Worm (Caenorhabditis elegans) whole organism, L2 larva: ENCODE data around the gene ccch-5.
A peak's percentile ranks its signal among the peaks of the same experiment; 100 is the strongest.

Experiments used
- C34F6.9 ChIP-seq: fragments of 150-350 bp; optimal IDR thresholded peaks from 2 replicates; lab custom pipeline; 2014; ENCODE audit warnings: missing biosample characterization, missing genetic modification characterization
- F13H6.1 ChIP-seq: sonication (generic microtip); optimal IDR thresholded peaks from 2 replicates; lab custom pipeline; 2016; ENCODE audit warnings: missing genetic modification characterization, missing compliant biosample characterization
- R02D3.7 ChIP-seq: fragments of 150-350 bp; optimal IDR thresholded peaks from 2 replicates; lab custom pipeline; 2014; ENCODE audit warnings: missing biosample characterization, missing genetic modification characterization
- Y55F3AM.14 ChIP-seq: fragments of 200-800 bp; sonication (Bioruptor generic); optimal IDR thresholded peaks from 2 replicates; lab custom pipeline; 2018; ENCODE audit warnings: mild to moderate bottlenecking, missing genetic modification characterization, missing compliant biosample characterization
- ZK546.5 ChIP-seq: sonication (generic microtip); optimal IDR thresholded peaks from 2 replicates; lab custom pipeline; 2017; ENCODE audit warnings: missing biosample characterization, missing genetic modification characterization
- alr-1 ChIP-seq: fragments of 150-350 bp; optimal IDR thresholded peaks from 2 replicates; lab custom pipeline; 2014; ENCODE audit warnings: missing biosample characterization, missing genetic modification characterization
- aly-2 ChIP-seq: fragments of 150-350 bp; optimal IDR thresholded peaks from 2 replicates; lab custom pipeline; 2014; ENCODE audit warnings: missing biosample characterization, missing genetic modification characterization
- ama-1 ChIP-seq: fragments of 150-350 bp; optimal IDR thresholded peaks from 2 replicates; lab custom pipeline; 2018; ENCODE audit warnings: inconsistent platforms
- blmp-1 ChIP-seq: sonication (generic microtip); optimal IDR thresholded peaks from 2 replicates; lab custom pipeline; 2017; ENCODE audit warnings: missing genetic modification characterization, mild to moderate bottlenecking, missing compliant biosample characterization, antibody characterized with exemption, moderate library complexity; ENCODE audit not compliant: insufficient read depth
- ceh-82 ChIP-seq: fragments of 150-350 bp; optimal IDR thresholded peaks from 2 replicates; lab custom pipeline; 2014; ENCODE audit warnings: missing biosample characterization, missing genetic modification characterization
- crh-2 ChIP-seq: sonication (generic microtip); optimal IDR thresholded peaks from 2 replicates; lab custom pipeline; 2017; ENCODE audit warnings: missing biosample characterization, missing genetic modification characterization
- dmd-4 ChIP-seq: sonication (generic microtip); optimal IDR thresholded peaks from 2 replicates; lab custom pipeline; 2017; ENCODE audit warnings: missing biosample characterization, missing genetic modification characterization
- elt-3 ChIP-seq: sonication (generic microtip); optimal IDR thresholded peaks from 2 replicates; lab custom pipeline; 2017; ENCODE audit warnings: missing biosample characterization, missing genetic modification characterization
- fos-1 ChIP-seq: fragments of 150-350 bp; optimal IDR thresholded peaks from 2 replicates; lab custom pipeline; 2014; ENCODE audit warnings: missing biosample characterization, missing genetic modification characterization
- gmeb-1 ChIP-seq: fragments of 150-350 bp; optimal IDR thresholded peaks from 2 replicates; lab custom pipeline; 2014; ENCODE audit warnings: missing biosample characterization, missing genetic modification characterization
- lin-11 ChIP-seq: fragments of 150-350 bp; sonication (generic microtip); optimal IDR thresholded peaks from 2 replicates; lab custom pipeline; 2014; ENCODE audit warnings: missing biosample characterization, missing genetic modification characterization, inconsistent platforms, mixed read lengths
- lin-13 ChIP-seq: fragments of 150-350 bp; optimal IDR thresholded peaks from 2 replicates; lab custom pipeline; 2014; ENCODE audit warnings: missing biosample characterization, missing genetic modification reagents, missing genetic modification characterization
- lin-39 ChIP-seq: fragments of 150-350 bp; optimal IDR thresholded peaks from 2 replicates; lab custom pipeline; 2014; ENCODE audit warnings: missing biosample characterization, missing genetic modification reagents, missing genetic modification characterization
- lsy-2 ChIP-seq, 2 experiments: fragments of 150-350 bp in 1 of 2; sonication (generic microtip) in 1 of 2; optimal IDR thresholded peaks; 2 replicates each; lab custom pipeline; 2014 to 2017; ENCODE audit warnings: missing biosample characterization in 2 of 2, missing genetic modification characterization in 2 of 2
- mab-5 ChIP-seq: fragments of 150-350 bp; optimal IDR thresholded peaks from 2 replicates; lab custom pipeline; 2014; ENCODE audit warnings: missing biosample characterization, missing genetic modification characterization
- nhr-11 ChIP-seq: fragments of 150-350 bp; optimal IDR thresholded peaks from 2 replicates; lab custom pipeline; 2014; ENCODE audit warnings: missing biosample characterization, missing genetic modification characterization
- nhr-129 ChIP-seq: fragments of 150-350 bp; optimal IDR thresholded peaks from 2 replicates; lab custom pipeline; 2014; ENCODE audit warnings: missing biosample characterization, missing genetic modification characterization
- nhr-21 ChIP-seq: fragments of 150-350 bp; optimal IDR thresholded peaks from 2 replicates; lab custom pipeline; 2014; ENCODE audit warnings: missing biosample characterization, missing genetic modification characterization
- nhr-237 ChIP-seq: fragments of 150-350 bp; optimal IDR thresholded peaks from 2 replicates; lab custom pipeline; 2014; ENCODE audit warnings: missing biosample characterization, missing genetic modification characterization
- nhr-25 ChIP-seq: fragments of 150-350 bp; sonication (generic microtip); optimal IDR thresholded peaks from 3 replicates; lab custom pipeline; 2014; ENCODE audit warnings: missing biosample characterization, missing genetic modification characterization
- nhr-6 ChIP-seq: fragments of 150-350 bp; optimal IDR thresholded peaks from 2 replicates; lab custom pipeline; 2014; ENCODE audit warnings: missing biosample characterization, missing genetic modification characterization
- nhr-77 ChIP-seq: fragments of 150-350 bp; optimal IDR thresholded peaks from 2 replicates; lab custom pipeline; 2014; ENCODE audit warnings: missing biosample characterization, missing genetic modification characterization
- peb-1 ChIP-seq: fragments of 150-350 bp; optimal IDR thresholded peaks from 2 replicates; lab custom pipeline; 2014; ENCODE audit warnings: missing biosample characterization, missing genetic modification characterization
- sem-4 ChIP-seq: fragments of 150-350 bp; optimal IDR thresholded peaks from 2 replicates; lab custom pipeline; 2014; ENCODE audit warnings: missing biosample characterization, missing genetic modification reagents, missing genetic modification characterization
- sma-3 ChIP-seq: sonication (generic microtip); optimal IDR thresholded peaks from 2 replicates; lab custom pipeline; 2016; ENCODE audit warnings: missing genetic modification reagents, missing genetic modification characterization, missing compliant biosample characterization
- snpc-4 ChIP-seq: fragments of 150-350 bp; optimal IDR thresholded peaks from 2 replicates; lab custom pipeline; 2014; ENCODE audit warnings: missing biosample characterization, missing genetic modification characterization
- unc-55 ChIP-seq: fragments of 150-350 bp; sonication (generic microtip); optimal IDR thresholded peaks from 3 replicates; lab custom pipeline; 2014; ENCODE audit warnings: missing biosample characterization, missing genetic modification reagents, missing genetic modification characterization
- ztf-1 ChIP-seq: fragments of 200-800 bp; sonication (Bioruptor generic); conservative IDR thresholded peaks from 2 replicates; pipeline ENCODE4 v1.3.6; 2022; ENCODE audit warnings: missing genetic modification characterization, missing compliant biosample characterization
- ztf-11 ChIP-seq: sonication (generic microtip); optimal IDR thresholded peaks from 2 replicates; lab custom pipeline; 2017; ENCODE audit warnings: missing biosample characterization, missing genetic modification characterization
- ztf-4 ChIP-seq: fragments of 150-350 bp; optimal IDR thresholded peaks from 2 replicates; lab custom pipeline; 2014; ENCODE audit warnings: missing biosample characterization, missing genetic modification characterization

Gene ccch-5

ce11 chrIV:14954842-14955241 is 35.4 kb downstream of the ccch-5 start:
- TF ChIP-seq lsy-2 (tag; optimal IDR thresholded peaks at IDR 0.05; lab: Kevin White, UChicago) (peak in 1 of 2 experiments; percentile 69), lin-39 (tag; lab: Kevin White, UChicago) (no peak), nhr-129 (peak; percentile 6)

ce11 chrIV:14956693-14957281 is 37.4 kb downstream of the ccch-5 start:
- TF ChIP-seq alr-1 (no peak), F13H6.1 (no peak), R02D3.7 (peak; percentile 57), unc-55 (GFP tag; lab: Kevin White, UChicago) (peak; percentile 11), nhr-129 (peak; percentile 7), sma-3 (GFP tag; lab: Kevin White, UChicago) (no peak), nhr-11 (tag; lab: Kevin White, UChicago) (no peak), lsy-2 (tag; optimal IDR thresholded peaks at IDR 0.05; lab: Kevin White, UChicago) (peak in 1 of 2 experiments; percentile 19)
- TF ChIP-seq, all 48 proteins: peak for 4

ce11 chrIV:14958551-14958950 is 39.1 kb downstream of the ccch-5 start, which contains the start of gene Y41E3.1:
Y41E3.1 (minus strand) TSS chrIV:14958874.
- no peak for TF ChIP-seq blmp-1 (tag; lab: Kevin White, UChicago)
- TF ChIP-seq ZK546.5, result no peak
- no peak for TF ChIP-seq dmd-4 (tag; lab: Kevin White, UChicago)
- no peak for TF ChIP-seq nhr-129
- no peak for TF ChIP-seq ceh-82
- TF ChIP-seq nhr-25 (tag; lab: Kevin White, UChicago), result no peak
- TF ChIP-seq peb-1 (tag; lab: Kevin White, UChicago), result no peak
- TF ChIP-seq aly-2 (tag; lab: Kevin White, UChicago), result no peak
- no peak for TF ChIP-seq ztf-1 (GFP tag; lab: Robert Waterston, UW)
- TF ChIP-seq lin-11, result no peak
- no peak for TF ChIP-seq nhr-77 (tag; lab: Kevin White, UChicago)
- no peak for TF ChIP-seq nhr-6 (tag; lab: Kevin White, UChicago)
- TF ChIP-seq nhr-11 (tag; lab: Kevin White, UChicago), result no peak
- TF ChIP-seq C34F6.9 (tag; lab: Kevin White, UChicago), result no peak
- no peak for TF ChIP-seq nhr-237
- no peak for TF ChIP-seq snpc-4 (tag; lab: Kevin White, UChicago)

ce11 chrIV:14959375-14959774 is 40.0 kb downstream of the ccch-5 start:
- TF ChIP-seq F13H6.1 (peak; percentile 29), ZK546.5 (no peak), snpc-4 (tag; lab: Kevin White, UChicago) (peak; percentile 65), mab-5 (tag; lab: Kevin White, UChicago) (no peak), sem-4 (tag; lab: Kevin White, UChicago) (no peak), nhr-6 (tag; lab: Kevin White, UChicago) (peak; percentile 38), ama-1 (lab: Kevin White, UChicago) (no peak), unc-55 (GFP tag; lab: Kevin White, UChicago) (peak; percentile 94), R02D3.7 (no peak), nhr-129 (peak; percentile 92), lsy-2 (tag; optimal IDR thresholded peaks at IDR 0.05; lab: Kevin White, UChicago) (peak; percentile 68 to 89), lin-13 (GFP tag; lab: Kevin White, UChicago) (peak; percentile 62), ztf-4 (tag; lab: Kevin White, UChicago) (no peak), gmeb-1 (tag; lab: Kevin White, UChicago) (peak; percentile 97), elt-3 (tag; lab: Kevin White, UChicago) (no peak), Y55F3AM.14 (GFP tag; lab: Kevin White, UChicago) (no peak), nhr-25 (tag; lab: Kevin White, UChicago) (peak; percentile 70), ztf-11 (no peak), crh-2 (peak; percentile 78), nhr-11 (tag; lab: Kevin White, UChicago) (no peak), C34F6.9 (tag; lab: Kevin White, UChicago) (peak; percentile 89), fos-1 (tag; lab: Kevin White, UChicago) (peak; percentile 90), lin-39 (tag; lab: Kevin White, UChicago) (no peak), sma-3 (GFP tag; lab: Kevin White, UChicago) (peak; percentile 55), nhr-21 (tag; lab: Kevin White, UChicago) (peak; percentile 41)
